Worm (Caenorhabditis elegans) whole organism, mixed stage, embryonic: ENCODE measurements around the gene F41H10.3.

Source experiments
- M03D4.4 ChIP-seq: sonication (generic microtip); optimal IDR thresholded peaks from 2 replicates; lab custom pipeline; 2017; ENCODE audit warnings: mild to moderate bottlenecking, missing genetic modification characterization, missing compliant biosample characterization
- bed-3 ChIP-seq: fragments of 200-800 bp; sonication (Bioruptor generic); optimal IDR thresholded peaks from 3 replicates; lab custom pipeline; 2018; ENCODE audit warnings: mild to moderate bottlenecking, missing genetic modification characterization, moderate library complexity, missing compliant biosample characterization
- blmp-1 ChIP-seq: fragments of 150-350 bp; optimal IDR thresholded peaks from 2 replicates; lab custom pipeline; 2014; ENCODE audit warnings: missing biosample characterization, missing genetic modification characterization
- ceh-43 ChIP-seq: fragments of 200-800 bp; sonication (Bioruptor generic); optimal IDR thresholded peaks from 2 replicates; lab custom pipeline; 2018; ENCODE audit warnings: mild to moderate bottlenecking, missing genetic modification characterization, moderate library complexity, missing compliant biosample characterization
- ceh-83 ChIP-seq: fragments of 200-800 bp; sonication (Bioruptor generic); optimal IDR thresholded peaks from 2 replicates; lab custom pipeline; 2018; ENCODE audit warnings: mild to moderate bottlenecking, missing genetic modification characterization, missing compliant biosample characterization
- ces-1 ChIP-seq: fragments of 150-350 bp; optimal IDR thresholded peaks from 2 replicates; lab custom pipeline; 2014; ENCODE audit warnings: missing biosample characterization, missing genetic modification reagents, missing genetic modification characterization
- cnd-1 ChIP-seq: fragments of 200-800 bp; sonication (Bioruptor generic); optimal IDR thresholded peaks from 2 replicates; lab custom pipeline; 2018; ENCODE audit warnings: mild to moderate bottlenecking, missing genetic modification characterization, missing compliant biosample characterization
- elt-1 ChIP-seq: sonication (generic microtip); optimal IDR thresholded peaks from 2 replicates; lab custom pipeline; 2017; ENCODE audit warnings: missing genetic modification characterization, mild to moderate bottlenecking, missing compliant biosample characterization, antibody characterized with exemption, moderate library complexity, borderline replicate concordance; ENCODE audit not compliant: insufficient read depth
- flh-1 ChIP-seq: fragments of 200-800 bp; sonication (Bioruptor generic); optimal IDR thresholded peaks from 2 replicates; lab custom pipeline; 2018; ENCODE audit warnings: mild to moderate bottlenecking, missing genetic modification characterization, moderate library complexity, missing compliant biosample characterization
- ham-2 ChIP-seq: fragments of 200-800 bp; sonication (Bioruptor generic); optimal IDR thresholded peaks from 2 replicates; lab custom pipeline; 2018; ENCODE audit warnings: mild to moderate bottlenecking, missing genetic modification characterization, missing compliant biosample characterization
- hlh-1 ChIP-seq: fragments of 150-350 bp; optimal IDR thresholded peaks from 2 replicates; lab custom pipeline; 2014; ENCODE audit warnings: missing biosample characterization, missing genetic modification reagents, missing genetic modification characterization
- lin-13 ChIP-seq: fragments of 150-350 bp; optimal IDR thresholded peaks from 2 replicates; lab custom pipeline; 2014; ENCODE audit warnings: missing biosample characterization, missing genetic modification characterization
- lin-32 ChIP-seq: fragments of 200-800 bp; sonication (Bioruptor generic); optimal IDR thresholded peaks from 2 replicates; lab custom pipeline; 2018; ENCODE audit warnings: mild to moderate bottlenecking, missing genetic modification characterization, missing compliant biosample characterization
- lsy-2 ChIP-seq: fragments of 150-350 bp; optimal IDR thresholded peaks from 2 replicates; lab custom pipeline; 2014; ENCODE audit warnings: missing biosample characterization, missing genetic modification characterization
- mab-5 ChIP-seq: fragments of 150-350 bp; optimal IDR thresholded peaks from 2 replicates; lab custom pipeline; 2014; ENCODE audit warnings: missing biosample characterization, missing genetic modification characterization
- mep-1 ChIP-seq: fragments of 150-350 bp; optimal IDR thresholded peaks from 2 replicates; lab custom pipeline; 2017; ENCODE audit warnings: missing biosample characterization, missing genetic modification reagents, missing genetic modification characterization, inconsistent platforms
- mls-2 ChIP-seq: sonication (generic microtip); optimal IDR thresholded peaks from 2 replicates; lab custom pipeline; 2016; ENCODE audit warnings: mild to moderate bottlenecking, missing genetic modification characterization, moderate library complexity, missing compliant biosample characterization
- nhr-12 ChIP-seq: fragments of 150-350 bp; optimal IDR thresholded peaks from 2 replicates; lab custom pipeline; 2014; ENCODE audit warnings: missing biosample characterization, missing genetic modification characterization
- nhr-2 ChIP-seq: fragments of 150-350 bp; optimal IDR thresholded peaks from 2 replicates; lab custom pipeline; 2014; ENCODE audit warnings: missing biosample characterization, missing genetic modification characterization
- nhr-237 ChIP-seq: fragments of 150-350 bp; optimal IDR thresholded peaks from 2 replicates; lab custom pipeline; 2014; ENCODE audit warnings: missing biosample characterization, missing genetic modification characterization
- nhr-28 ChIP-seq: fragments of 150-350 bp; optimal IDR thresholded peaks from 2 replicates; lab custom pipeline; 2014; ENCODE audit warnings: missing biosample characterization, missing genetic modification characterization
- pha-4 ChIP-seq: fragments of 150-350 bp; optimal IDR thresholded peaks from 2 replicates; lab custom pipeline; 2018; ENCODE audit warnings: missing biosample characterization, missing genetic modification reagents, missing genetic modification characterization
- sem-2 ChIP-seq: fragments of 200-800 bp; sonication (Bioruptor generic); optimal IDR thresholded peaks from 2 replicates; lab custom pipeline; 2018; ENCODE audit warnings: mild to moderate bottlenecking, missing genetic modification characterization, missing compliant biosample characterization
- tbx-8 ChIP-seq: fragments of 200-800 bp; sonication (Bioruptor generic); optimal IDR thresholded peaks from 2 replicates; lab custom pipeline; 2018; ENCODE audit warnings: mild to moderate bottlenecking, missing genetic modification characterization, moderate library complexity, missing compliant biosample characterization
- unc-120 ChIP-seq: sonication (generic microtip); optimal IDR thresholded peaks from 2 replicates; lab custom pipeline; 2017; ENCODE audit warnings: missing genetic modification characterization, missing compliant biosample characterization; ENCODE audit not compliant: poor library complexity, severe bottlenecking
- unc-39 ChIP-seq: fragments of 150-350 bp; optimal IDR thresholded peaks from 2 replicates; lab custom pipeline; 2014; ENCODE audit warnings: missing biosample characterization, missing genetic modification characterization
- zip-8 ChIP-seq: fragments of 150-350 bp; optimal IDR thresholded peaks from 2 replicates; lab custom pipeline; 2014; ENCODE audit warnings: missing biosample characterization, missing genetic modification characterization
- ztf-11 ChIP-seq: fragments of 150-350 bp; optimal IDR thresholded peaks from 2 replicates; lab custom pipeline; 2014; ENCODE audit warnings: missing biosample characterization, missing genetic modification characterization

The F41H10.3 gene

ce11 chrIV:5374321-5374720 is 4.7 kb downstream of the F41H10.3 start:
- no peak for TF ChIP-seq ceh-83 (GFP tag; lab: Kevin White, UChicago)
- TF ChIP-seq unc-120 = no peak
- TF ChIP-seq nhr-237 = no peak
- no peak for TF ChIP-seq hlh-1 (tag; lab: Kevin White, UChicago)
- no peak for TF ChIP-seq mab-5 (tag; lab: Kevin White, UChicago)
- no peak for TF ChIP-seq bed-3 (GFP tag; lab: Kevin White, UChicago)
- no peak for TF ChIP-seq mep-1
- TF ChIP-seq blmp-1 (tag; lab: Kevin White, UChicago) = no peak
- TF ChIP-seq, all 35 proteins: peak for 0

DNA sequence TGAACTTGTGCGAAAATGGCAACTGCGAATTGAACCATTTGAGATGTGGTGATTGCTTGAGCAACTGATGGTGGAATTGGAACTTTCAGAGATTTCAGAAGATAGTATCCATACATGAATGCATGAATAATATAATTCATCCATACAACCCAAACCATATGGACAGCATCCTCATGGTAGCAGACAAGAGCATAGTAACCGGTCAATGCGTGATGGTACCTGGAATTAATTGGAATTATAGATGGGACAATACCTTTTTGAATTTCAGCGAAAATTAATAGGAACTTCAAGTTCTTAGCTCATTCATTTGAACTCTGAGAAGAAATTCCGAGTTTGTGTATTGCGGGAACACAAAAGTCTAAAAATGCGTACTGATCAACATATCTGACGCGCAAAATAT is 5.3 kb downstream of the F41H10.3 start:
- TF ChIP-seq hlh-1 (tag; lab: Kevin White, UChicago) (no peak), nhr-28 (tag; lab: Kevin White, UChicago) (no peak), ham-2 (GFP tag; lab: Kevin White, UChicago) (no peak), ces-1 (GFP tag; lab: Kevin White, UChicago) (no peak), mep-1 (no peak), ceh-43 (GFP tag; lab: Kevin White, UChicago) (no peak), cnd-1 (tag; lab: Kevin White, UChicago) (no peak), zip-8 (tag; lab: Kevin White, UChicago) (no peak)

ce11 chrIV:5377062-5377461 is 7.5 kb downstream of the F41H10.3 start, which contains the start of gene elo-5:
elo-5 (minus strand) TSS chrIV:5377117.
- TF ChIP-seq sem-2 (GFP tag; lab: Kevin White, UChicago) = no peak

ce11 chrIV:5380140-5380539 is 10.5 kb downstream of the F41H10.3 start:
- TF ChIP-seq cnd-1 (tag; lab: Kevin White, UChicago) (no peak), M03D4.4 (no peak), sem-2 (GFP tag; lab: Kevin White, UChicago) (no peak), tbx-8 (no peak), nhr-28 (tag; lab: Kevin White, UChicago) (no peak), unc-39 (no peak), ham-2 (GFP tag; lab: Kevin White, UChicago) (no peak), flh-1 (GFP tag; lab: Kevin White, UChicago) (no peak), lin-32 (no peak), nhr-2 (tag; lab: Kevin White, UChicago) (no peak), bed-3 (GFP tag; lab: Kevin White, UChicago) (no peak), pha-4 (no peak), hlh-1 (tag; lab: Kevin White, UChicago) (no peak), mls-2 (tag; lab: Kevin White, UChicago) (no peak), lsy-2 (tag; lab: Kevin White, UChicago) (no peak)

DNA sequence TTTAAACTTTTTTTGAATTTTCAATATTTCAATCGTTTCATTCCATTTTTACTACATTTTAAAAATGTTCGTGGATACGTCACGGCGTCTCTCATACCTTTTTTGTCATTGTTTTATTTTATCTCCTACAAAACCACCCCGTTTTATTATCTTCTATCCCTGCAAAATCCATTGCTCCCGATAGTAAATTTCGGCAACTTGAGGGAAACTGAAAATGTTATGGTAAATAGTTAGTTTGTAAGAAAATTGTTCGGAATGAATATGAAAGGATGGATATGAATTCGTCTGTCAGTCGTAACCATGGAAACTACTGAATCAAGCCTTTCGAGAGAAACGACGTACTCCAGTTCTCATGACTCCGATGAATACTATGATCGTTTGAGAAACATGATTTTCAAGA is 11.7 kb downstream of the F41H10.3 start, which contains the start of gene F41H10.2:
F41H10.2 (plus strand) TSS at position 301 of the 400 bp plus-strand sequence.
- TF ChIP-seq zip-8 (tag; lab: Kevin White, UChicago) (no peak), ztf-11 (tag; lab: Kevin White, UChicago) (no peak), mep-1 (no peak), tbx-8 (no peak), hlh-1 (tag; lab: Kevin White, UChicago) (no peak), nhr-237 (no peak), nhr-12 (tag; lab: Kevin White, UChicago) (no peak), lsy-2 (tag; lab: Kevin White, UChicago) (no peak), lin-13 (no peak), ceh-43 (GFP tag; lab: Kevin White, UChicago) (no peak), nhr-28 (tag; lab: Kevin White, UChicago) (no peak), ces-1 (GFP tag; lab: Kevin White, UChicago) (no peak), pha-4 (no peak)
- TF ChIP-seq, all 35 proteins: peak for 0

DNA sequence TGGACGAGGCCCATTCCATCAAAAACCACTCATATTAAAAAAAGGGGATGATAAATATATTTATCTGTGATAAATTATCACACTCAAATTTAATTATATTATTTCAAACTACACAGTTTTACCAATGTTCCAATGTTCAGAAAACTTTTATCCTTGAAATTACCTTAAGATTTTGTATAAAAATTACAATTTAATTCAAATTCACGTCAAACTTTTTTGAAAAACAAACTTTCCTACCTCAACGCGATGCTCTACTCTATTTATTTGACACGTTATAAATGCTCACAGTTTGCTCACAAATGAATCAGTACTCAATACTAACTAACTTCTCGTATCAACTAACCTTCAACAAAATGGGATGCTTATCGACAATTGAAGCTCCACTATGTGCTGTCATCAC is 13.0 kb downstream of the F41H10.3 start, which contains the start of gene F41H10.1:
F41H10.1 (plus strand) TSS at position 301 of the 400 bp plus-strand sequence.
- TF ChIP-seq nhr-12 (tag; lab: Kevin White, UChicago) (no peak), hlh-1 (tag; lab: Kevin White, UChicago) (no peak), elt-1 (tag; lab: Kevin White, UChicago) (no peak), ztf-11 (tag; lab: Kevin White, UChicago) (no peak)
